Worm (Caenorhabditis elegans) whole organism, L4/young adult: ENCODE results near the gene ntp-1.

ENCODE experiments used
- W03F9.2 ChIP-seq: fragments of 150-350 bp; optimal IDR thresholded peaks from 2 replicates; lab custom pipeline; 2014; ENCODE audit warnings: missing biosample characterization, missing genetic modification characterization
- dao-5 ChIP-seq: sonication (generic microtip); optimal IDR thresholded peaks from 2 replicates; lab custom pipeline; 2016; ENCODE audit warnings: missing genotype, missing genetic modification characterization, moderate library complexity, missing compliant biosample characterization
- him-1 ChIP-seq: sonication (generic microtip); optimal IDR thresholded peaks from 2 replicates; lab custom pipeline; 2016; ENCODE audit warnings: missing genotype, missing genetic modification reagents, missing genetic modification characterization, missing compliant biosample characterization

Gene ntp-1

DNA sequence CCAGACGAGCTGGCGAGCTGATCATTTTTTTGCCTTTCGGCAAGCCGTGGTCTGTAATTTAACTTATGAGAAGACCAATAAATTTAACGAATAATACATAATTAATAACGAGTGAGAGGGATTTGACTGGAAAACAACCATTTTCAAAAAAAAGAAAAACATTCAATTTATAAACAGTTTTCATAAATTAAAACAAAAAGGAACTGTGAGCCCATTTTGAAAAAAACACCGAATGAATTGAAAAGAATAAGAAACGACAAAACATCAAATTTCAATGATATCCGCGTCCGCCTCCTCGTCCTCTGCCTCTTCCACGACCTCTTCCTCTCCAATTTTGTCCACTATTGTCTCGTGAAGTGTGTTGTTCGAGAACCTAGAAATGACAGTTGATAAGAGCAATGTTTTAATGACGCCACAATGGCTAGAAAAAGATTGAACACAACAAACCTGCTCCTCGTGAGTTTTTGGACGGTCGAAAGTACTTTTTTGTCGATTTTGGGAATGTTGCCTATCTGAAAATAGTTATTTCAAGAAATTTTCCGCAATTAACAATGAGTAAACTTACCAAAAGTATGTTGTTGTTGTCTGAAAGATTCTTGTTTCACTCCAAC, 10.7 kb downstream of the ntp-1 start, which contains the start of gene tag-321:
TSS of gene tag-321 (minus strand) at position 51 of the 611 bp plus-strand sequence.
- TF ChIP-seq dao-5 (tag; lab: Kevin White, UChicago) (no peak), W03F9.2 (tag; lab: Kevin White, UChicago) (no peak), him-1 (no peak)

DNA sequence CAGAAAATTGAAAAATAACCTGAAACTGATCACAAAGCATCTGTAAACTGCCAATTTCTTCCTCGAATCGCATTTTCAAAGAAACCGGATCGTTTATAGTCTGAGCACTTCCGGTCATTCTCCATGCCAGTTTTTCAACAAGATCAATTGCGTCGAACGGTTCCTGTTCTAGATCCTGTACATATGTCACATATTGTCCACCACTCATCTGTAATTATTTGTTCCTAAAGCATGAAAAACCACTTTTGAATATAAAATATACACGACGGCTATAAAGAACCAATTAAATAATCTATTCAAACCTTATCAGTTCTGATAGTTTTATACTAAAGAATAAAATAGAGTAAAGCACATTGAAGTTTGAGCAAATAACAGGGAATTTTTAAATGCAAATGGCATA, 12.3 kb downstream of the ntp-1 start, which contains the start of gene sec-10:
TSS of gene sec-10 (minus strand) at position 208 of the 400 bp plus-strand sequence.
- no peak for TF ChIP-seq W03F9.2 (tag; lab: Kevin White, UChicago)
- TF ChIP-seq him-1 = no peak
- no peak for TF ChIP-seq dao-5 (tag; lab: Kevin White, UChicago)

DNA sequence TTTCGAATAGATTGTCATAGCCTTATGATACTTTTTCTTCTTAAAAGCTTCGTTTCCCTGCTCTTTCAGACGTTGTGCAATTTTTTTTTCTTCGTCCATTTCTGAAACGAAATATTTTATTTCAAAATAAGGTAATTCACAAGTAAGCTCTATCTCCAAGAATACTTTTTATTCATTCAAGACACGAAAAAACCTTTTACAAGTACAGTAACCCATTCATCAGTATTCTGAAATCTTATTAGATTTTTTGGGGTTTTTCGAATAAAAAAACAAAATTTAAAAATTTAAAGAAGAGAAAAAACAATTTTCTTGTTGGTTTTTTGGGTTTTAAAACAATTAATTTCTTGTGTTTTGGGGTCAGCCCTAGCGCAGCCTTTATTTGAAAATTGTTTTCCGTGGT, 15.7 kb downstream of the ntp-1 start, which contains the start of gene rpap-3:
TSS of gene rpap-3 (minus strand) at position 101 of the 400 bp plus-strand sequence.
- TF ChIP-seq W03F9.2 (tag; lab: Kevin White, UChicago) (no peak), him-1 (no peak), dao-5 (tag; lab: Kevin White, UChicago) (no peak)

DNA sequence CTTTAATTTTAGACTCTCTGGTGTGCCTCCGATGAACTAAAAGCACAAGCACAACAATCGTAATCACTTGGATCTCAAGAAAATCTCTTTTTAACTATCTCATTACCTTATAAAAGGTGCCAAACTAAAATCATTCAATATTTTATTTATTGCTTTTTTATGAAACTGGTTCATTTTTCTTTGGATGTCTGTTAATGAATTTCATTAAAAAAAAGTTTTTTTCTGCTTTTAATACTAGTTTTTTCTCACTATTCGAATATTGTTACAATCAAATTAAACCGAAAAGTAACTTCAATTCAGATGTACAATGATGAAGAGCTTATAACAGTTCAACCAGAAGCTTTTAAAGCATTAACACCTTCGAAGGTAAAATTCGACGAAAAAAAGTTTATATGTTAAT, 18.9 kb downstream of the ntp-1 start, which contains the start of gene swd-2.1:
TSS of gene swd-2.1 (plus strand) at position 301 of the 400 bp plus-strand sequence.
- TF ChIP-seq dao-5 (tag; lab: Kevin White, UChicago) = no peak
- TF ChIP-seq him-1 = no peak

DNA sequence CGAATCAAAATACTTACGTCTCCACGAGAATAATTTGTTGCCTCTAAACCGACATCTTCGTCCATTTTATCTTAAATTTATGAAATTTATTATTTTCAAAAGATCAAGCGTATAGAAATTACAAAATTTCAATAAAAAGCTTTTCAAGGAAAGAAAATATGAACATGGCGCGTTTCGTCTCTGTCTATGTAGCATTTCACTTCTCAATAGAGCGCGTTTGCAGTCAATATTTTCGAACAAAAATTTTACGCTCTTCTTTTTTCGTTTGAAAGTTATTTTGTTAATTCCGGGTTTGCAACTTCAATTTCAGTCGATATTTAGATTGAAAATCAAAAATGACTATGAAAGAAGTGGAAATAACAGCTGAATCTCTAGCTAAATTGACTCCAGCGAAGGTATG, 20.4 kb downstream of the ntp-1 start, which contains the start of the genes hcf-1 and swd-2.2:
TSS of gene hcf-1 (minus strand) at position 70 of the 400 bp plus-strand sequence.
TSS of gene swd-2.2 (plus strand) at position 206 of the 400 bp plus-strand sequence.
- no peak for TF ChIP-seq dao-5 (tag; lab: Kevin White, UChicago)
- TF ChIP-seq him-1 = no peak
- TF ChIP-seq W03F9.2 (tag; lab: Kevin White, UChicago) = peak; percentile 46

DNA sequence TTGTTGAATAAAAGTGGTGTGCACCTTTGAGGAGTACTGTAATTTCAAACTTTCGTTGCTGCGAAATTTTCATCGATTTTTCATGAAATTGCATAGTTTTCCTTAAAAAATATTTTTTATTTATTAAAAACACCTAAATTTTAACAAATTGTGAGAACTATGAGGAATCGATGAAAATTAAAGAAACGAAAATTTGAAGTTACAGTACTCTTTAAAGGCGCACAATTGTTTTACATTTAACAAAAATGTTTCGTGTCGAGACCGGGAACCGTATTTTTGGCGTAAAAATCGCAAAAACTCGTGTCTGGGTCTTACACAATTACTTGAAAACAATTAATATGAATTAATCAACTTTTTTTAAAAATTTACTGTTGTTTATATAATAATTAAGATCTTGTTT, 24.4 kb downstream of the ntp-1 start, which contains the start of gene rdl-1:
TSS of gene rdl-1 (minus strand) at position 101 of the 400 bp plus-strand sequence.
- TF ChIP-seq W03F9.2 (tag; lab: Kevin White, UChicago) = no peak
- TF ChIP-seq dao-5 (tag; lab: Kevin White, UChicago) = no peak
- no peak for TF ChIP-seq him-1

DNA sequence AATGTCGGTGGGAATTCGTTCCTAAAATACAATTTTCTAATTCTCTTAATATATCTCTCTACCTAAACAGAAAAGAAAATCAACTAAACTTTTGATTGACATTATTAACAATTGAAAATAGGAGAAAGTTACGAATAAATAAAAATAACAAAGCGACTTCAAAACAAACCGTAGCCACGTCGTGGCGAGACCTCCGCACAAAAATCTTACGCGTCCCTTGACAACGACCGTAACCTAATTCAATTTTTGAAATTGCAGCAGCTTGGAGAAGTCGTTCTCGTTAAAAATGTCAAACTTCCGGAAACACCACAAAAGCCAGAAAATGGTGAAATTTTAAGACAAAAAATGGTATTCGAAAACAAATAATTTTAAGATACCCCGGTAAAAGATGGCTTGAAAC, 30.3 kb downstream of the ntp-1 start:
- TF ChIP-seq W03F9.2 (tag; lab: Kevin White, UChicago) = peak; percentile 37
- TF ChIP-seq him-1 = no peak

DNA sequence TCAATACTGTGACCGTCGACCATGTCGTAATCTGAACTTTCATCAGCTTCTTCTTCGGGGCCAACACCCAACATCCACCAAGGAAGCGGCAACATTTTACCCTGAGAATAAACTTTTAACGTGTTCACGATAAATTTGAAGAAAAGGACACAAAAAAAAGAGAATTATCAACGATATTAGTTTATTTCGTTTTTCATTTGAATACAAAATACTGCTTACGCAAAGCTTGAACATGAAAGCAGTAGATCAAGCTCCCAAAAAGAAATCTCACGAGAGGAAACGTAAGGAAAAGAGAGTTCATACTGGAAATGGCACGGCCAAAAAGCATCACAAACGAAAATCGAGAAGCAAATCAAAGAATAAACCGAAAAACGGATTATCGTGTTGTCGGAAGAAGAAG, 30.9 kb downstream of the ntp-1 start, which contains the start of the genes C46A5.6 and C46A5.1:
TSS of gene C46A5.6 (minus strand) at position 101 of the 400 bp plus-strand sequence.
TSS of gene C46A5.1 (plus strand) at position 184 of the 400 bp plus-strand sequence.
- TF ChIP-seq dao-5 (tag; lab: Kevin White, UChicago) (no peak), W03F9.2 (tag; lab: Kevin White, UChicago) (no peak), him-1 (no peak)

DNA sequence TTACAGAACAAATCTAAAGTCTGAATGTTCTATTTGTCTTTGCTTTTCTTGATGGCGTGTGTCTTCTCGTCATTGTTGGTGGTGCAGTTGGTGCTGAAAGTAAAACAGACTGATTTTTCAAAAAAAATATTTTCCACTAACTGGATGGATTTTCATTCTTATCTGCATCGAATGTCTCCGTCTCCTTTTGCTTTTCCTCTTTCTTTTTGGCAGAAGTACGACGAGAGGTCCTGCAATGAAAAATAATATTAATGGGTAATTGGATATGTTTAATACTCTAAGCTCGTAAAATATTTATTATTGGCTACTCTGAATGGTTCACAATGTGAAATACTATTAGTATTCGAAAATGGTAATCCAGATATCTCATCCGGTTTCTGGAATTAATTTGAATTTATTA, 34.5 kb downstream of the ntp-1 start, which contains the start of gene del-7:
TSS of gene del-7 (plus strand) at position 301 of the 400 bp plus-strand sequence.
- TF ChIP-seq dao-5 (tag; lab: Kevin White, UChicago) = no peak
- no peak for TF ChIP-seq him-1
- TF ChIP-seq W03F9.2 (tag; lab: Kevin White, UChicago) = no peak

DNA sequence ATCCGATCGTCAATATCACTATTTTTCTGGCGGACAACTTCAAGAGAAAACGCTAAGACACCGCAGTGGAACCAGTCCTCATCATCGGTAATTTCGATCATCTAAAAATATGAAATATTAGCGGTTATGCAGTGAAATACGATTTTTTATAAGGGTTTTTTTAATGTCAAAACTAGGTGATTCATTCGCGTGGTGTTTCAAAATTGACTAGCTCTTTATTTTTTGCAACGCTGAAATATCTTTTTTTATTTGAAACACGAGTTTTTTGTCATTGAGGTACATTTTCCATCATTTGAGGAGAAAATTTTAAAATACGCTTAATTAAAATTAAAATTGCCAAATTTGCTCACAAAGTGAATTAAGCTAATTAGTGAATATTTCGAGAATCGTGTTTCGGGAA, 35.1 kb downstream of the ntp-1 start, which contains the start of gene dsb-3:
TSS of gene dsb-3 (minus strand) at position 101 of the 400 bp plus-strand sequence.
- no peak for TF ChIP-seq him-1
- TF ChIP-seq W03F9.2 (tag; lab: Kevin White, UChicago) = no peak
- TF ChIP-seq dao-5 (tag; lab: Kevin White, UChicago) = no peak

DNA sequence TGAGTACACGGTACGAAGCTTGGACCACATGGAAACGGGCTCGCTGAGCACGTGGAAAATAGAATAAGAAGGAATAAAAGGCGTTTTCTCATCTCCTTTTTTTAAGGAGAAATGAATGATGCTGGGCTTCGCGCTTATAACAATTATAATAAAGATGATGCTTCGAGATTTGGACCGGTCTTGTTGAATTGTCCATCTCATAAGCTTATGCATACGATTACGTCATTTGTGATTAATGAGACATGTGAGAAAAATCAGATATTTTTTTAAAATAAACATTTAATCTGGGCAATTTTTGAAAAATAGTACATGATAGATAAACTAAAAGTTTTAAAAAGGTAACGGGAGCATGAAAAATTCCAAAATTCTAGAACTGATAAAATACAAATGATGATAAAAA, 37.4 kb downstream of the ntp-1 start, which contains the start of gene C46A5.4:
TSS of gene C46A5.4 (minus strand) at position 101 of the 400 bp plus-strand sequence.
- TF ChIP-seq dao-5 (tag; lab: Kevin White, UChicago) (no peak), him-1 (no peak), W03F9.2 (tag; lab: Kevin White, UChicago) (no peak)

DNA sequence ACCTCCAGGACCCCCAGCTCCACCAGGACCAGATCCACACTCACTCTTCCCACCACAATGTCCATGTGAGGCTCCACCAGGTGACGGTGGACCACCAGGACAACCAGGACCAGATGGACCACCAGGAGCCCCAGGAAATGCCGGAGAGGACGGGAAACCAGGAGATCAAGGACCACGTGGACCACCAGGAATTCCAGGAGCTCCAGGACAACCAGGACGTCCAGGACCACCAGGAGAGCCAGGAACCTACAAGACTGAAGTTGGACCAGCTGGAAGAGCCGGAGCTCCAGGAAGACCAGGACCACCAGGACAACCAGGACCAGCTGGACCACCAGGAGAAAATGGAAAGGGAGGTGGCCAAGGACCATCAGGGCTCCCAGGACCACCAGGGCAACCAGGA, 40.5 kb downstream of the ntp-1 start:
- TF ChIP-seq him-1 (no peak), dao-5 (tag; lab: Kevin White, UChicago) (no peak), W03F9.2 (tag; lab: Kevin White, UChicago) (no peak)

DNA sequence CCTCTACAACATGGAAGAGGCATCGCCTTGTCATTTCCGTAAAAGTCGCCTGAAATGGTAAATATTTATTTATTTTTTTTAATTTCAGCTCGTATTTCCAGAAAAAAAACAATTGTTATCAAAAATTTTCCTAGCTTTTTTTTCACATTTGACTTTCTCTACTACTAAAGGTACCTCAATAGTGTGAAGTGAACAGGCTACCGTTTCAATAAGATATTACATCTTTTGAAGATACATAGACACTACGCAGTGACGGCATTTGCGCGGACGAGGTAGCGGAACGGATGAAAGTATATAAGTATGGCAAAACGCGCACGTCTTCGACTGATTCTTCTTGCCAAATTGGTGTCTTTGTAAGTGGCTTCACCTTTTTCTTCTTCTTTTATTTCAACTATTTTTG, 41.5 kb downstream of the ntp-1 start, which contains the start of gene col-14:
TSS of gene col-14 (plus strand) at position 301 of the 400 bp plus-strand sequence.
- TF ChIP-seq him-1 (no peak), W03F9.2 (tag; lab: Kevin White, UChicago) (no peak), dao-5 (tag; lab: Kevin White, UChicago) (no peak)

DNA sequence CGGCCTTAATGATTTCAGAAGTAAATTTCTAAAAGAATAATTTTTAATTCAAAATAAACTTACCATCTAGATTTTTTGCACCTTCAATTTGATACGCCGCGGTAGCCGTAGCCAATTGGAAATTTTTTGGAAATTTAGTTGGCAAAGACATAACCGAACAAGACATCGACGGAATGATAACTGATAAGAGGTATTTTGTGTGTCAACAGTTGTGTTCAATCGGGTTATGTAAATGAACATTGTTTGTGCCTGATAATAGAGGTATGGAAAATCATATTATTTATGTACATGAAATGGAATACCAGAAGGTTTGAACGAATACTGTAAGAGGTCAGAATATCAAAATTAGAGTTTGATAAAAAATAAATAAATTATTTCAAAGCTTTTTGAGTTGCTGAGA, 46.8 kb downstream of the ntp-1 start, which contains the start of gene klo-1:
TSS of gene klo-1 (minus strand) at position 388 of the 400 bp plus-strand sequence.
- no peak for TF ChIP-seq dao-5 (tag; lab: Kevin White, UChicago)
- TF ChIP-seq him-1 = no peak
- no peak for TF ChIP-seq W03F9.2 (tag; lab: Kevin White, UChicago)
